Fruit fly (Drosophila melanogaster) whole organism, wandering third instar larva: ENCODE measurements around the gene CG4115.

Source experiments
- Dif ChIP-seq: fragments of 200-275, 200-300 bp; sonication (Bioruptor generic); optimal IDR thresholded peaks from 2 replicates; lab custom pipeline; 2018; ENCODE audit warnings: missing biosample characterization, missing genetic modification characterization; ENCODE audit not compliant: partially characterized antibody
- Hnf4 ChIP-seq: fragments of 200-800 bp; sonication (Bioruptor generic); optimal IDR thresholded peaks from 2 replicates; lab custom pipeline; 2016; ENCODE audit warnings: missing biosample characterization, mild to moderate bottlenecking, missing genetic modification characterization
- Hr78 ChIP-seq: fragments of >200 bp; optimal IDR thresholded peaks from 2 replicates; lab custom pipeline; 2017; ENCODE audit warnings: missing biosample characterization, missing genetic modification characterization
- Hr83 ChIP-seq: fragments of 200-300 bp; sonication (Bioruptor generic); optimal IDR thresholded peaks from 2 replicates; lab custom pipeline; 2016; ENCODE audit warnings: missing biosample characterization, mild to moderate bottlenecking, missing genetic modification characterization, moderate library complexity; ENCODE audit not compliant: poor library complexity, severe bottlenecking
- Mio ChIP-seq: sonication (Bioruptor generic); optimal IDR thresholded peaks from 2 replicates; lab custom pipeline; 2016; ENCODE audit warnings: missing biosample characterization, missing genetic modification characterization
- brk ChIP-seq: fragments of 200-800 bp; sonication (Bioruptor generic); optimal IDR thresholded peaks from 2 replicates; lab custom pipeline; 2016; ENCODE audit warnings: missing biosample characterization, mild to moderate bottlenecking, missing genetic modification characterization
- dl ChIP-seq, 2 experiments: fragments of 175-275, 200-275 bp in 1 of 2; fragments of 200-275 bp in 1 of 2; sonication (Bioruptor generic); optimal IDR thresholded peaks; lab custom pipeline; 2018; ENCODE audit warnings: mild to moderate bottlenecking in 2 of 2, missing biosample characterization in 2 of 2, missing genetic modification characterization in 2 of 2, moderate library complexity in 2 of 2; ENCODE audit not compliant: partially characterized antibody in 2 of 2, insufficient read depth in 1 of 2
- dmrt93B ChIP-seq: fragments of 200-800 bp; sonication (Bioruptor generic); optimal IDR thresholded peaks from 2 replicates; lab custom pipeline; 2018; ENCODE audit warnings: missing biosample characterization, mild to moderate bottlenecking, missing genetic modification characterization
- ey ChIP-seq: fragments of 200-800 bp; sonication (Bioruptor generic); optimal IDR thresholded peaks from 2 replicates; lab custom pipeline; 2016; ENCODE audit warnings: missing biosample characterization, missing genetic modification characterization
- h ChIP-seq: fragments of 200-800 bp; sonication (Bioruptor generic); optimal IDR thresholded peaks from 3 replicates; lab custom pipeline; 2016; ENCODE audit warnings: missing biosample characterization, mild to moderate bottlenecking, missing genetic modification characterization
- pan ChIP-seq: fragments of >200 bp; optimal IDR thresholded peaks from 2 replicates; lab custom pipeline; 2017
- rgr ChIP-seq: fragments of 200-800 bp; sonication (Bioruptor generic); optimal IDR thresholded peaks from 3 replicates; lab custom pipeline; 2016; ENCODE audit warnings: missing biosample characterization, mild to moderate bottlenecking, missing genetic modification characterization
- tai ChIP-seq: sonication (Bioruptor generic); optimal IDR thresholded peaks from 2 replicates; lab custom pipeline; 2016; ENCODE audit warnings: missing biosample characterization, missing genetic modification characterization
- usp ChIP-seq: fragments of >200 bp; optimal IDR thresholded peaks from 2 replicates; lab custom pipeline; 2017; ENCODE audit warnings: missing biosample characterization, missing genetic modification characterization

dm6 chr3R:12402935-12403334 is 43.1 kb downstream of the CG4115 start:
- TF ChIP-seq ey (GFP tag; lab: Kevin White, UChicago) (peak; percentile 89), Hr83 (GFP tag; lab: Kevin White, UChicago) (peak; percentile 92), brk (GFP tag; lab: Kevin White, UChicago) (peak; percentile 95), tai (no peak), usp (GFP tag; lab: Kevin White, UChicago) (no peak), dmrt93B (GFP tag; lab: Kevin White, UChicago) (peak; percentile 99), Hnf4 (GFP tag; lab: Kevin White, UChicago) (peak; percentile 94), pan (lab: Kevin White, UChicago) (no peak), Dif (GFP tag; lab: Kevin White, UChicago) (no peak), h (peak; percentile 99), dl (GFP tag; optimal IDR thresholded peaks at IDR 0.05; lab: Kevin White, UChicago; ENCODE audit: insufficient read depth in 1 of 2, partially characterized antibody in 2 of 2) (no peak), Mio (GFP tag; lab: Kevin White, UChicago) (peak; percentile 59), rgr (GFP tag; lab: Kevin White, UChicago) (peak; percentile 97), Hr78 (GFP tag; lab: Kevin White, UChicago) (no peak)
